Fruit fly (Drosophila melanogaster): ENCODE results near the gene epsilonCOP.

epsilonCOP gene

dm6 chr2L:6473076-6474037 is 15.5 kb upstream of the epsilonCOP start, which contains the start of gene mmy (continued):
- no peak for TF ChIP-seq Ets97D (GFP tag; optimal IDR thresholded peaks at IDR 0.05)
- TF ChIP-seq scrt (GFP tag; optimal IDR thresholded peaks at IDR 0.05): peak; percentile 8
- peak; percentile 39 for TF ChIP-seq Sox100B (GFP tag; optimal IDR thresholded peaks at IDR 0.05)
- TF ChIP-seq CG11247 (GFP tag; IDR thresholded peaks at IDR 0.05): no peak
- no peak for TF ChIP-seq CG12071 (GFP tag; optimal IDR thresholded peaks at IDR 0.05)
- peak; percentile 31 for TF ChIP-seq CG10209 (GFP tag; optimal IDR thresholded peaks at IDR 0.05)
- TF ChIP-seq h (optimal IDR thresholded peaks at IDR 0.05): no peak
- TF ChIP-seq CTCF (GFP tag; optimal IDR thresholded peaks at IDR 0.05): peak; percentile 64
- peak; percentile 74 for TF ChIP-seq CG7839 (tag; optimal IDR thresholded peaks at IDR 0.05)
- peak; percentile 73 for TF ChIP-seq kni (GFP tag; optimal IDR thresholded peaks at IDR 0.05)
- peak; percentile 26 for TF ChIP-seq cwo (GFP tag; optimal IDR thresholded peaks at IDR 0.05)
- TF ChIP-seq hth (optimal IDR thresholded peaks at IDR 0.05): no peak
- TF ChIP-seq CG1603 (tag; optimal IDR thresholded peaks at IDR 0.05): peak; percentile 63
- peak; percentile 27 for TF ChIP-seq wek (GFP tag; optimal IDR thresholded peaks at IDR 0.05)
- peak; percentile 86 for TF ChIP-seq Aef1 (GFP tag; IDR thresholded peaks at IDR 0.05)
- no peak for TF ChIP-seq ap (GFP tag; IDR thresholded peaks at IDR 0.05)
- TF ChIP-seq CG3838 (GFP tag; optimal IDR thresholded peaks at IDR 0.05): no peak
- no peak for TF ChIP-seq CG4820 (GFP tag; optimal IDR thresholded peaks at IDR 0.05)
- TF ChIP-seq prd (optimal IDR thresholded peaks at IDR 0.05): no peak
- TF ChIP-seq prd (GFP tag; IDR thresholded peaks at IDR 0.05): peak; percentile 26; the same call in 1 of the 3 replicates
- peak; percentile 3 for TF ChIP-seq CG6654 (GFP tag; optimal IDR thresholded peaks at IDR 0.05)
- no peak for TF ChIP-seq CG17802 (tag; optimal IDR thresholded peaks at IDR 0.05)
- peak; percentile 53 for TF ChIP-seq Mes4 (GFP tag; optimal IDR thresholded peaks at IDR 0.05)
- peak; percentile 27; the same call in 1 of the 2 replicates for TF ChIP-seq seq (GFP tag; IDR thresholded peaks at IDR 0.05)
- TF ChIP-seq ssp (GFP tag; IDR thresholded peaks at IDR 0.05): no peak
- TF ChIP-seq salm (tag; optimal IDR thresholded peaks at IDR 0.05): peak; percentile 13
- TF ChIP-seq CG8765 (GFP tag; IDR thresholded peaks at IDR 0.05): no peak; the same call in 1 of the 2 replicates
- peak; percentile 14 for TF ChIP-seq CG17829 (tag; optimal IDR thresholded peaks at IDR 0.05)
- no peak for TF ChIP-seq psq (GFP tag; optimal IDR thresholded peaks at IDR 0.05)
- peak; percentile 72 for TF ChIP-seq CG13424 (tag; optimal IDR thresholded peaks at IDR 0.05)
- peak; percentile 98 for TF ChIP-seq sqz (GFP tag; optimal IDR thresholded peaks at IDR 0.05)
- no peak for TF ChIP-seq bowl (GFP tag; IDR thresholded peaks at IDR 0.05)
- TF ChIP-seq CG12942 (GFP tag; optimal IDR thresholded peaks at IDR 0.05): no peak
- TF ChIP-seq CG2116 (GFP tag; optimal IDR thresholded peaks at IDR 0.05): peak; percentile 38
- no peak for TF ChIP-seq croc (GFP tag; conservative IDR thresholded peaks at IDR 0.05)
- no peak for TF ChIP-seq gsb (GFP tag; IDR thresholded peaks at IDR 0.05)
- no peak for TF ChIP-seq zfh1 (GFP tag; IDR thresholded peaks at IDR 0.05)
- TF ChIP-seq onecut (GFP tag; IDR thresholded peaks at IDR 0.05): peak; percentile 94
- no peak for TF ChIP-seq trh (GFP tag; optimal IDR thresholded peaks at IDR 0.05)
- no peak for TF ChIP-seq Tbp (GFP tag; optimal IDR thresholded peaks at IDR 0.05)
- TF ChIP-seq CG9797 (GFP tag; optimal IDR thresholded peaks at IDR 0.05): peak; percentile 86
- peak; percentile 73 for TF ChIP-seq exex (tag; optimal IDR thresholded peaks at IDR 0.05)
- TF ChIP-seq CG12104 (GFP tag; optimal IDR thresholded peaks at IDR 0.05): peak; percentile 50
- TF ChIP-seq phol (tag; optimal IDR thresholded peaks at IDR 0.05): peak; percentile 64
- peak; percentile 59 for TF ChIP-seq Dad (GFP tag; optimal IDR thresholded peaks at IDR 0.05)
- TF ChIP-seq dysf (GFP tag; IDR thresholded peaks at IDR 0.05): peak; percentile 70
- TF ChIP-seq Deaf1 (tag; optimal IDR thresholded peaks at IDR 0.05): peak; percentile 24
- TF ChIP-seq Hmx (GFP tag; optimal IDR thresholded peaks at IDR 0.05): no peak
- no peak for TF ChIP-seq Bteb2 (GFP tag; optimal IDR thresholded peaks at IDR 0.05)
- peak; percentile 53 for TF ChIP-seq CG33213 (GFP tag; optimal IDR thresholded peaks at IDR 0.05)
- TF ChIP-seq Hmr (GFP tag; optimal IDR thresholded peaks at IDR 0.05): peak; percentile 56

Measured in whole organism, embryonic.